Worm (Caenorhabditis elegans) whole organism, late embryonic: ENCODE results near the gene C31E10.11.

Experiments
- ama-1 ChIP-seq: fragments of 150-350 bp; optimal IDR thresholded peaks from 2 replicates; lab custom pipeline; 2014
- ceh-24 ChIP-seq: sonication (generic microtip); optimal IDR thresholded peaks from 2 replicates; lab custom pipeline; 2016; ENCODE audit warnings: mild to moderate bottlenecking, missing genetic modification characterization, missing compliant biosample characterization
- ceh-30 ChIP-seq: fragments of 150-350 bp; optimal IDR thresholded peaks from 2 replicates; lab custom pipeline; 2014; ENCODE audit warnings: missing biosample characterization, missing genetic modification characterization
- ceh-48 ChIP-seq: sonication (generic microtip); optimal IDR thresholded peaks from 2 replicates; lab custom pipeline; 2016; ENCODE audit warnings: missing genetic modification characterization, inconsistent platforms, missing compliant biosample characterization
- fax-1 ChIP-seq: sonication (generic microtip); optimal IDR thresholded peaks from 2 replicates; lab custom pipeline; 2016; ENCODE audit warnings: missing genotype, missing genetic modification characterization, missing compliant biosample characterization
- pag-3 ChIP-seq: sonication (generic microtip); optimal IDR thresholded peaks from 2 replicates; lab custom pipeline; 2016; ENCODE audit warnings: missing compliant biosample characterization, missing genetic modification characterization, borderline replicate concordance
- pat-9 ChIP-seq: fragments of 200-800 bp; sonication (Bioruptor generic); optimal IDR thresholded peaks from 2 replicates; lab custom pipeline; 2018; ENCODE audit warnings: mild to moderate bottlenecking, missing genetic modification characterization, moderate library complexity, missing compliant biosample characterization
- sdc-2 ChIP-seq: sonication (generic microtip); optimal IDR thresholded peaks from 2 replicates; lab custom pipeline; 2016; ENCODE audit warnings: missing genotype, missing genetic modification characterization, missing compliant biosample characterization
- unc-86 ChIP-seq: sonication (generic microtip); optimal IDR thresholded peaks from 2 replicates; lab custom pipeline; 2016; ENCODE audit warnings: missing genetic modification characterization, missing compliant biosample characterization

- TF ChIP-seq ama-1 (lab: Kevin White, UChicago), result no peak
- TF ChIP-seq pat-9 (tag; lab: Kevin White, UChicago), result no peak
- no peak for TF ChIP-seq unc-86 (tag; lab: Kevin White, UChicago)
- no peak for TF ChIP-seq ceh-24 (tag; lab: Kevin White, UChicago)
- no peak for TF ChIP-seq sdc-2 (tag; lab: Kevin White, UChicago)
- TF ChIP-seq fax-1 (tag; lab: Kevin White, UChicago), result no peak
- TF ChIP-seq pag-3, result no peak
- TF ChIP-seq ceh-48 (tag; lab: Kevin White, UChicago), result no peak
- no peak for TF ChIP-seq ceh-30 (tag; lab: Kevin White, UChicago)
These were observed 9.7 kb upstream of the C31E10.11 start for ce11 chrX:14000198-14000748.
